Worm (Caenorhabditis elegans) whole organism, dauer: ENCODE data around the gene cmk-1.

Experiments used
- unc-62 ChIP-seq: sonication (generic microtip); optimal IDR thresholded peaks from 2 replicates; lab custom pipeline; 2017; ENCODE audit warnings: missing biosample characterization, missing genetic modification reagents, missing genetic modification characterization

Gene cmk-1

ce11 chrIV:1824065-1824531, at the start of gene cmk-1:
Gene cmk-1 (plus strand): TSS chrIV:1824481.
- no peak for TF ChIP-seq unc-62 (GFP tag; lab: Kevin White, UChicago)

- TF ChIP-seq unc-62 (GFP tag; lab: Kevin White, UChicago): no peak
Measured at ce11 chrIV:1781559-1781958, 42.7 kb upstream of the cmk-1 start, which contains the start of gene frpr-19. Gene frpr-19 (minus strand): TSS chrIV:1781659.

ce11 chrIV:1785156-1785555, 39.1 kb upstream of the cmk-1 start:
- TF ChIP-seq unc-62 (GFP tag; lab: Kevin White, UChicago): no peak

- no peak for TF ChIP-seq unc-62 (GFP tag; lab: Kevin White, UChicago)
Measured at ce11 chrIV:1790677-1791076, 33.6 kb upstream of the cmk-1 start.

- no peak for TF ChIP-seq unc-62 (GFP tag; lab: Kevin White, UChicago)
Measured at ce11 chrIV:1791775-1792174, 32.5 kb upstream of the cmk-1 start.

- no peak for TF ChIP-seq unc-62 (GFP tag; lab: Kevin White, UChicago)
Measured at ce11 chrIV:1803882-1804281, 20.4 kb upstream of the cmk-1 start, which contains the start of gene Y38C1BA.1. Gene Y38C1BA.1 (minus strand): TSS chrIV:1803982.

ce11 chrIV:1804613-1805012, 19.7 kb upstream of the cmk-1 start:
- TF ChIP-seq unc-62 (GFP tag; lab: Kevin White, UChicago): no peak

ce11 chrIV:1813869-1814268, 10.4 kb upstream of the cmk-1 start:
- TF ChIP-seq unc-62 (GFP tag; lab: Kevin White, UChicago): no peak

- no peak for TF ChIP-seq unc-62 (GFP tag; lab: Kevin White, UChicago)
Measured at ce11 chrIV:1814764-1815518, 9.3 kb upstream of the cmk-1 start, which contains the start of gene snn-1. Gene snn-1 (minus strand): TSS chrIV:1815118.

- TF ChIP-seq unc-62 (GFP tag; lab: Kevin White, UChicago): no peak
Measured at ce11 chrIV:1816238-1816637, 8.0 kb upstream of the cmk-1 start.

ce11 chrIV:1818467-1819076, 5.7 kb upstream of the cmk-1 start:
- no peak for TF ChIP-seq unc-62 (GFP tag; lab: Kevin White, UChicago)

- TF ChIP-seq unc-62 (GFP tag; lab: Kevin White, UChicago): no peak
Measured at ce11 chrIV:1820153-1820552, 4.1 kb upstream of the cmk-1 start, which contains the start of gene col-109. Gene col-109 (minus strand): TSS chrIV:1820253.

ce11 chrIV:1821550-1821949, 2.7 kb upstream of the cmk-1 start, which contains the start of gene Y38C1BA.4:
Gene Y38C1BA.4 (plus strand): TSS chrIV:1821850.
- TF ChIP-seq unc-62 (GFP tag; lab: Kevin White, UChicago): no peak

- no peak for TF ChIP-seq unc-62 (GFP tag; lab: Kevin White, UChicago)
Measured at ce11 chrIV:1825789-1826188, 1.5 kb downstream of the cmk-1 start.

ce11 chrIV:1826737-1827136, 2.5 kb downstream of the cmk-1 start:
- no peak for TF ChIP-seq unc-62 (GFP tag; lab: Kevin White, UChicago)

ce11 chrIV:1827362-1827761, 3.1 kb downstream of the cmk-1 start:
- no peak for TF ChIP-seq unc-62 (GFP tag; lab: Kevin White, UChicago)
